Worm (Caenorhabditis elegans) whole organism, L4 larva: ENCODE results near the gene fipr-9.

Experiments used
- Y105C5A.15 ChIP-seq: fragments of 200-800 bp; sonication (Bioruptor generic); IDR thresholded peaks from 2 replicates; pipeline ENCODE4 v1.3.6; 2022; ENCODE audit warnings: missing genetic modification characterization, missing compliant biosample characterization
- ZK337.2 ChIP-seq: fragments of 200-800 bp; sonication (Bioruptor generic); IDR thresholded peaks from 2 replicates; pipeline ENCODE4 v1.3.6; 2022; ENCODE audit warnings: missing genetic modification reagents, missing genetic modification characterization, missing compliant biosample characterization
- ama-1 ChIP-seq: fragments of 150-350 bp; optimal IDR thresholded peaks from 2 replicates; lab custom pipeline; 2014; ENCODE audit warnings: inconsistent platforms, mixed read lengths

DNA sequence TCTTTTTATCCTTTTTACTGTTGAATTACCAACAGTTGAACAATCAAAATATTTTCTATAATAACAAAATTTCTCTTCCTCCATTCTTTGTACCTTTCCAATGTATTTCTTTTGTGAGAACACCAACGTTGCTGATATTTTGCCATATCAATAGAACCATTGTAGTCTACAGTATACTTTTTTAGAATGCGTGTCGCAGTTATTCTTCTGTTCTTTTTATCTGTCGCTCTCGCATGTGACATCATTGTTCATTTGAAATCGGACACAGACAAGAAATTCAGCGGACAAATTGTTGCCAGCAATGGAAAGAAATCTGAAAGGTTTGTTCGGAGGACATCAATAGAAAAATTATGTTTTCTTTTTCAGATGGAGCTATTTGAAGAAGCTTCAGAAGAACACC, 19.5 kb upstream of the fipr-9 start, which contains the start of gene ZK856.7:
- TF ChIP-seq ZK337.2 (no peak), Y105C5A.15 (no peak), ama-1 (lab: Kevin White, UChicago) (no peak)
